Fruit fly (Drosophila melanogaster) whole organism, embryonic: ENCODE results near the gene MTF-1.
A peak's percentile ranks its signal among the peaks of the same experiment; 100 is the strongest.

ENCODE experiments used
- CG10147 ChIP-seq: fragments of 200-800 bp; sonication (Bioruptor generic); optimal IDR thresholded peaks from 2 replicates; lab custom pipeline; 2019; ENCODE audit warnings: missing biosample characterization, mild to moderate bottlenecking, missing genetic modification characterization, moderate library complexity
- CG11247 ChIP-seq: fragments of 200-800 bp; sonication (Bioruptor generic); IDR thresholded peaks from 2 replicates; pipeline ENCODE4 v1.3.6; 2022; ENCODE audit warnings: missing biosample characterization, missing genetic modification characterization
- CG11695 ChIP-seq: fragments of 200-800 bp; sonication (Bioruptor generic); IDR thresholded peaks from 3 replicates; pipeline ENCODE4 v1.3.6; 2022; ENCODE audit warnings: missing biosample characterization, missing genetic modification characterization
- CG13123 ChIP-seq: fragments of 200-800 bp; sonication (Bioruptor generic); optimal IDR thresholded peaks from 2 replicates; lab custom pipeline; 2016; ENCODE audit warnings: missing biosample characterization, missing genetic modification characterization
- CG15479 ChIP-seq: fragments of 200-800 bp; sonication (Bioruptor generic); optimal IDR thresholded peaks from 3 replicates; lab custom pipeline; 2019; ENCODE audit warnings: missing biosample characterization, mild to moderate bottlenecking, missing genetic modification characterization, moderate library complexity
- CG16779 ChIP-seq: fragments of 200-800 bp; sonication (Bioruptor generic); IDR thresholded peaks from 2 replicates; pipeline ENCODE4 v1.3.6; 2022; ENCODE audit warnings: missing biosample characterization, missing genetic modification characterization
- CG16815 ChIP-seq: fragments of 200-800 bp; sonication (Bioruptor generic); optimal IDR thresholded peaks from 3 replicates; lab custom pipeline; 2017; ENCODE audit warnings: missing biosample characterization, mild to moderate bottlenecking, missing genetic modification characterization
- CG17385 ChIP-seq: fragments of 200-800 bp; sonication (Bioruptor generic); optimal IDR thresholded peaks from 3 replicates; lab custom pipeline; 2018; ENCODE audit warnings: missing biosample characterization, mild to moderate bottlenecking, missing genetic modification characterization
- CG18011 ChIP-seq: fragments of 200-800 bp; sonication (Bioruptor generic); optimal IDR thresholded peaks from 2 replicates; lab custom pipeline; 2017; ENCODE audit warnings: missing biosample characterization, missing genetic modification characterization, mild to moderate bottlenecking, moderate library complexity, missing genotype
- CG18599 ChIP-seq: fragments of 200-800 bp; sonication (Bioruptor generic); optimal IDR thresholded peaks from 3 replicates; lab custom pipeline; 2017; ENCODE audit warnings: missing biosample characterization, missing genetic modification characterization, mild to moderate bottlenecking, moderate library complexity, missing genetic modification reagents
- CG18764 ChIP-seq: fragments of 200-800 bp; sonication (Bioruptor generic); optimal IDR thresholded peaks from 3 replicates; lab custom pipeline; 2016; ENCODE audit warnings: missing biosample characterization, missing genetic modification characterization
- CG2875 ChIP-seq: fragments of 200-800 bp; sonication (Bioruptor generic); optimal IDR thresholded peaks from 2 replicates; lab custom pipeline; 2017; ENCODE audit warnings: missing biosample characterization, mild to moderate bottlenecking, missing genetic modification characterization, missing genetic modification reagents
- CG31388 ChIP-seq: fragments of 200-800 bp; sonication (Bioruptor generic); optimal IDR thresholded peaks from 2 replicates; lab custom pipeline; 2016; ENCODE audit warnings: missing biosample characterization, missing genetic modification characterization
- CG34376 ChIP-seq: fragments of 200-800 bp; sonication (Bioruptor generic); optimal IDR thresholded peaks from 2 replicates; lab custom pipeline; 2018; ENCODE audit warnings: missing biosample characterization, mild to moderate bottlenecking, missing genetic modification characterization
- CG34422 ChIP-seq: fragments of 200-800 bp; sonication (Bioruptor generic); IDR thresholded peaks from 3 replicates; pipeline ENCODE4 v1.3.6; 2022; ENCODE audit warnings: missing biosample characterization, missing genetic modification characterization
- CG4282 ChIP-seq: fragments of 200-800 bp; sonication (Bioruptor generic); optimal IDR thresholded peaks from 2 replicates; lab custom pipeline; 2016; ENCODE audit warnings: missing biosample characterization, missing genetic modification characterization
- CG4424 ChIP-seq: fragments of 200-800 bp; sonication (Bioruptor generic); optimal IDR thresholded peaks from 3 replicates; lab custom pipeline; 2016; ENCODE audit warnings: missing biosample characterization, missing genetic modification characterization
- CG5245 ChIP-seq: fragments of 200-800 bp; sonication (Bioruptor generic); optimal IDR thresholded peaks from 3 replicates; lab custom pipeline; 2016; ENCODE audit warnings: missing biosample characterization, missing genetic modification characterization
- CG6272 ChIP-seq: fragments of 200-800 bp; sonication (Bioruptor generic); IDR thresholded peaks from 2 replicates; pipeline ENCODE4 v1.3.6; 2022; ENCODE audit warnings: missing biosample characterization, missing genetic modification characterization
- CG7372 ChIP-seq: fragments of 200-800 bp; sonication (Bioruptor generic); IDR thresholded peaks from 2 replicates; pipeline ENCODE4 v1.3.6; 2022; ENCODE audit warnings: missing biosample characterization, missing genetic modification characterization
- CG8388 ChIP-seq: fragments of 200-800 bp; sonication (Bioruptor generic); optimal IDR thresholded peaks from 2 replicates; lab custom pipeline; 2019; ENCODE audit warnings: missing biosample characterization, mild to moderate bottlenecking, missing genetic modification characterization, moderate library complexity
- CG9876 ChIP-seq: fragments of 200-800 bp; sonication (Bioruptor generic); optimal IDR thresholded peaks from 2 replicates; lab custom pipeline; 2016; ENCODE audit warnings: missing biosample characterization, missing genetic modification characterization
- Dek ChIP-seq: fragments of 200-800 bp; sonication (Bioruptor generic); optimal IDR thresholded peaks from 3 replicates; lab custom pipeline; 2019; ENCODE audit warnings: missing biosample characterization, mild to moderate bottlenecking, missing genetic modification characterization, moderate library complexity
- Dip3 ChIP-seq: fragments of 200-800 bp; sonication (Bioruptor generic); optimal IDR thresholded peaks from 3 replicates; lab custom pipeline; 2016; ENCODE audit warnings: missing biosample characterization, missing genetic modification characterization
- Dref ChIP-seq: fragments of 200-800 bp; sonication (Bioruptor generic); IDR thresholded peaks from 2 replicates; pipeline ENCODE4 v1.3.6; 2022; ENCODE audit warnings: missing biosample characterization, missing genetic modification characterization
- Ets97D ChIP-seq: fragments of 200-800 bp; sonication (Bioruptor generic); optimal IDR thresholded peaks from 3 replicates; lab custom pipeline; 2016; ENCODE audit warnings: missing biosample characterization, missing genetic modification characterization
- HLH3B ChIP-seq: fragments of 200-800 bp; sonication (Bioruptor generic); IDR thresholded peaks from 2 replicates; pipeline ENCODE4 v1.3.6; 2022; ENCODE audit warnings: missing biosample characterization, missing genetic modification characterization
- Hr39 ChIP-seq: fragments of >200 bp; optimal IDR thresholded peaks from 2 replicates; lab custom pipeline; 2017
- Hr78 ChIP-seq, 2 experiments: fragments of 200-800 bp in 1 of 2; fragments of >200 bp in 1 of 2; sonication (Bioruptor generic) in 1 of 2; optimal IDR thresholded peaks; 2 replicates each; lab custom pipeline; 2017 to 2019; ENCODE audit warnings: missing biosample characterization in 2 of 2, missing genetic modification characterization in 2 of 2, mild to moderate bottlenecking in 1 of 2, moderate library complexity in 1 of 2
- Opbp ChIP-seq: fragments of 200-800 bp; sonication (Bioruptor generic); IDR thresholded peaks from 3 replicates; pipeline ENCODE4 v1.3.6; 2022; ENCODE audit warnings: missing biosample characterization, missing genetic modification characterization; ENCODE audit not compliant: partially characterized antibody
- Pdp1 ChIP-seq, 2 experiments: fragments of 200-800 bp; sonication (Bioruptor generic); optimal IDR thresholded peaks; 3 replicates each; lab custom pipeline; 2016; ENCODE audit warnings: missing biosample characterization in 2 of 2, missing genetic modification characterization in 2 of 2, mild to moderate bottlenecking in 1 of 2, moderate library complexity in 1 of 2
- Sry-β ChIP-seq: fragments of 200-800 bp; sonication (Bioruptor generic); optimal IDR thresholded peaks from 2 replicates; lab custom pipeline; 2018; ENCODE audit warnings: missing biosample characterization, mild to moderate bottlenecking, missing genetic modification characterization, moderate library complexity
- Tbp ChIP-seq: fragments of >200 bp; optimal IDR thresholded peaks from 2 replicates; lab custom pipeline; 2018; ENCODE audit warnings: missing biosample characterization, missing genetic modification characterization
- bowl ChIP-seq: fragments of 200-800 bp; sonication (Bioruptor generic); IDR thresholded peaks from 2 replicates; pipeline ENCODE4 v1.3.6; 2022; ENCODE audit warnings: missing biosample characterization, missing genetic modification characterization
- crc ChIP-seq: fragments of 200-800 bp; sonication (Bioruptor generic); optimal IDR thresholded peaks from 2 replicates; lab custom pipeline; 2016; ENCODE audit warnings: missing biosample characterization, missing genetic modification characterization
- dan ChIP-seq: fragments of 200-800 bp; sonication (Bioruptor generic); IDR thresholded peaks from 2 replicates; pipeline ENCODE4 v1.3.6; 2022; ENCODE audit warnings: missing biosample characterization, missing genetic modification characterization
- emc ChIP-seq: fragments of 200-800 bp; sonication (Bioruptor generic); optimal IDR thresholded peaks from 2 replicates; lab custom pipeline; 2016; ENCODE audit warnings: missing biosample characterization, missing genetic modification characterization
- hb ChIP-seq: fragments of 200-800 bp; sonication (Bioruptor generic); IDR thresholded peaks from 3 replicates; pipeline ENCODE4 v1.3.6; 2022; ENCODE audit warnings: missing biosample characterization, missing genetic modification characterization; ENCODE audit not compliant: partially characterized antibody
- jing ChIP-seq: fragments of 200-800 bp; sonication (Bioruptor generic); optimal IDR thresholded peaks from 2 replicates; lab custom pipeline; 2018; ENCODE audit warnings: missing biosample characterization, mild to moderate bottlenecking, missing genetic modification characterization
- slbo ChIP-seq: fragments of 200-800 bp; sonication (Bioruptor generic); IDR thresholded peaks from 2 replicates; pipeline ENCODE4 v1.3.6; 2022; ENCODE audit warnings: missing biosample characterization, missing genetic modification characterization
- sna ChIP-seq: fragments of 200-800 bp; sonication (Bioruptor generic); IDR thresholded peaks from 2 replicates; pipeline ENCODE4 v1.3.6; 2022; ENCODE audit warnings: missing biosample characterization, missing genetic modification characterization; ENCODE audit not compliant: partially characterized antibody
- sr ChIP-seq: fragments of 200-800 bp; sonication (Bioruptor generic); IDR thresholded peaks from 3 replicates; pipeline ENCODE4 v1.3.6; 2022; ENCODE audit warnings: missing biosample characterization, missing genetic modification characterization
- tll ChIP-seq, 2 experiments: fragments of 200-800 bp in 1 of 2; fragments of >200 bp in 1 of 2; sonication (Bioruptor generic) in 1 of 2; optimal IDR thresholded peaks; 2 replicates each; lab custom pipeline; 2017 to 2019; ENCODE audit warnings: missing biosample characterization in 2 of 2, missing genetic modification characterization in 2 of 2, mild to moderate bottlenecking in 1 of 2, moderate library complexity in 1 of 2
- twi ChIP-seq: fragments of 200-800 bp; optimal IDR thresholded peaks from 2 replicates; lab custom pipeline; 2019; ENCODE audit warnings: missing biosample characterization, mild to moderate bottlenecking, missing genetic modification characterization, moderate library complexity
- tx ChIP-seq: fragments of 200-800 bp; sonication (Bioruptor generic); optimal IDR thresholded peaks from 2 replicates; lab custom pipeline; 2016; ENCODE audit warnings: missing biosample characterization, missing genetic modification characterization
- vnd ChIP-seq: fragments of 200-800 bp; sonication (Bioruptor generic); IDR thresholded peaks from 3 replicates; pipeline ENCODE4 v1.3.6; 2022; ENCODE audit warnings: missing biosample characterization, missing genetic modification characterization; ENCODE audit not compliant: partially characterized antibody
- wek ChIP-seq: fragments of 200-800 bp; sonication (Bioruptor generic); optimal IDR thresholded peaks from 3 replicates; lab custom pipeline; 2018; ENCODE audit warnings: missing biosample characterization, mild to moderate bottlenecking, missing genetic modification characterization, moderate library complexity
- zen2 ChIP-seq: fragments of 200-800 bp; sonication (Bioruptor generic); IDR thresholded peaks from 3 replicates; pipeline ENCODE4 v1.3.6; 2022; ENCODE audit warnings: missing biosample characterization, missing genetic modification characterization; ENCODE audit not compliant: partially characterized antibody
- zf30C ChIP-seq: fragments of 200-800 bp; sonication (Bioruptor generic); optimal IDR thresholded peaks from 3 replicates; lab custom pipeline; 2018; ENCODE audit warnings: missing biosample characterization, mild to moderate bottlenecking, missing genetic modification characterization

MTF-1 gene

dm6 chr3L:9460775-9461491, 30.8 kb downstream of the MTF-1 start, which contains the start of the genes CG3434 and CG44838 (continued):
- TF ChIP-seq CG18599 (GFP tag; lab: Kevin White, UChicago) (peak; percentile 85), tx (GFP tag; lab: Kevin White, UChicago) (peak; percentile 62), Sry-β (GFP tag; lab: Kevin White, UChicago) (peak; percentile 97), CG6272 (peak; percentile 76; the same call in 1 of the 2 replicates), zen2 (GFP tag; lab: Robert Waterston, UW) (no peak), CG8388 (GFP tag; lab: Kevin White, UChicago) (peak; percentile 75), jing (no peak), zf30C (GFP tag; lab: Kevin White, UChicago) (no peak), sr (no peak), wek (no peak), CG9876 (GFP tag; lab: Kevin White, UChicago) (peak; percentile 35), CG16815 (peak; percentile 64), emc (GFP tag; lab: Kevin White, UChicago) (no peak), CG5245 (GFP tag; lab: Kevin White, UChicago) (peak; percentile 76), twi (peak; percentile 61), slbo (GFP tag; lab: Robert Waterston, UW) (peak; percentile 81), CG17385 (peak; percentile 73), Ets97D (GFP tag; lab: Kevin White, UChicago) (peak; percentile 78), CG16779 (GFP tag; lab: Robert Waterston, UW) (no peak), CG7372 (GFP tag; lab: Robert Waterston, UW) (peak; percentile 57; the same call in 1 of the 2 replicates), CG31388 (peak; percentile 32), CG4424 (GFP tag; lab: Kevin White, UChicago) (peak; percentile 84), CG2875 (GFP tag; lab: Kevin White, UChicago) (peak; percentile 45), Dip3 (GFP tag; lab: Kevin White, UChicago) (peak; percentile 48), sna (GFP tag; lab: Robert Waterston, UW) (no peak), HLH3B (GFP tag; lab: Robert Waterston, UW) (peak; percentile 67), CG15479 (GFP tag; lab: Kevin White, UChicago) (peak; percentile 19), dan (GFP tag; lab: Robert Waterston, UW) (no peak), Pdp1 (GFP tag; optimal IDR thresholded peaks at IDR 0.05; lab: Kevin White, UChicago) (peak; percentile 57 to 65), Opbp (GFP tag; lab: Robert Waterston, UW) (no peak; the same call in 2 of the 3 replicates), bowl (no peak), CG18764 (GFP tag; lab: Kevin White, UChicago) (peak; percentile 74), Dek (peak; percentile 77), CG4282 (peak; percentile 48), CG13123 (GFP tag; lab: Kevin White, UChicago) (peak; percentile 74), CG11695 (GFP tag; lab: Robert Waterston, UW) (peak; percentile 67; the same call in 2 of the 3 replicates), CG18011 (peak; percentile 58), CG11247 (GFP tag; lab: Robert Waterston, UW) (peak; percentile 62; the same call in 1 of the 2 replicates), crc (GFP tag; lab: Kevin White, UChicago) (peak; percentile 39), Hr39 (lab: Kevin White, UChicago) (no peak), Tbp (no peak), tll (GFP tag; optimal IDR thresholded peaks at IDR 0.05; lab: Kevin White, UChicago) (peak in 1 of 2 experiments; percentile 60), CG34422 (GFP tag; lab: Robert Waterston, UW) (peak; percentile 42; the same call in 1 of the 3 replicates), Hr78 (GFP tag; optimal IDR thresholded peaks at IDR 0.05; lab: Kevin White, UChicago) (peak in 1 of 2 experiments; percentile 7), hb (no peak), Dref (peak; percentile 66), CG34376 (GFP tag; lab: Kevin White, UChicago) (peak; percentile 70), CG10147 (GFP tag; lab: Kevin White, UChicago) (peak; percentile 83), vnd (GFP tag; lab: Robert Waterston, UW) (no peak)
